8 worm cellular contexts compared by ENCODE assay signal in genomic region chrIV:8170264-8170663, ce11.
TF ChIP-seq lines count a peak whose summit lies in the region.

No protein-coding gene starts in this region.

TF ChIP-seq in whole organism, L1 larva, 84 proteins besides CTCF, POLR2A, EP300 and RAD21 (continues in another document):
- TF ChIP-seq ets-5 (GFP tag; IDR thresholded peaks at IDR 0.05; lab: Robert Waterston, UW) (no peak), pag-3 (tag; optimal IDR thresholded peaks at IDR 0.05; lab: Kevin White, UChicago; ENCODE audit: borderline replicate concordance, insufficient read depth) (no peak), elt-3 (tag; optimal IDR thresholded peaks at IDR 0.05; lab: Kevin White, UChicago) (peak in 2 of 6 experiments; percentile 11 to 48), snu-23 (GFP tag; optimal IDR thresholded peaks at IDR 0.05; lab: Kevin White, UChicago) (peak; percentile 36), ztf-11 (tag; optimal IDR thresholded peaks at IDR 0.05; lab: Kevin White, UChicago) (no peak), ceh-82 (tag; optimal IDR thresholded peaks at IDR 0.05; lab: Kevin White, UChicago) (no peak), nhr-20 (tag; optimal IDR thresholded peaks at IDR 0.05; lab: Kevin White, UChicago) (peak; percentile 19), jun-1 (tag; optimal IDR thresholded peaks at IDR 0.05; lab: Kevin White, UChicago) (no peak), nhr-85 (tag; lab: Kevin White, UChicago) (peak; percentile 64), efl-1 (optimal IDR thresholded peaks at IDR 0.05; lab: Kevin White, UChicago) (no peak), efl-1 (GFP tag; optimal IDR thresholded peaks at IDR 0.05 in 1 of 2; lab: Kevin White, UChicago) (peak in 1 of 2 experiments; percentile 50)

TF ChIP-seq in whole organism, L2 larva, 48 proteins besides CTCF, POLR2A, EP300 and RAD21 (continues in another document):
- TF ChIP-seq nhr-77 (tag; optimal IDR thresholded peaks at IDR 0.05; lab: Kevin White, UChicago) (no peak), blmp-1 (tag; optimal IDR thresholded peaks at IDR 0.05; lab: Kevin White, UChicago; ENCODE audit: insufficient read depth) (peak; percentile 20), aly-2 (tag; optimal IDR thresholded peaks at IDR 0.05; lab: Kevin White, UChicago) (no peak), unc-39 (tag; optimal IDR thresholded peaks at IDR 0.05; lab: Kevin White, UChicago) (no peak), nhr-21 (tag; optimal IDR thresholded peaks at IDR 0.05; lab: Kevin White, UChicago) (peak; percentile 19), unc-55 (GFP tag; optimal IDR thresholded peaks at IDR 0.05; lab: Kevin White, UChicago) (no peak), mbf-1 (tag; optimal IDR thresholded peaks at IDR 0.05; lab: Kevin White, UChicago) (no peak), mab-5 (tag; optimal IDR thresholded peaks at IDR 0.05; lab: Kevin White, UChicago) (no peak), ceh-82 (tag; optimal IDR thresholded peaks at IDR 0.05; lab: Kevin White, UChicago) (no peak), lin-11 (tag; optimal IDR thresholded peaks at IDR 0.05; lab: Kevin White, UChicago) (no peak), fos-1 (tag; optimal IDR thresholded peaks at IDR 0.05; lab: Kevin White, UChicago) (peak; percentile 31), skn-1 (tag; optimal IDR thresholded peaks at IDR 0.05; lab: Kevin White, UChicago) (no peak)

TF ChIP-seq in whole organism, L3 larva, 47 proteins besides CTCF, POLR2A, EP300 and RAD21 (continues in another document):
- TF ChIP-seq ZK546.5 (tag; optimal IDR thresholded peaks at IDR 0.05; lab: Kevin White, UChicago): no peak
- TF ChIP-seq nhr-23 (tag; optimal IDR thresholded peaks at IDR 0.05; lab: Kevin White, UChicago): peak; percentile 90
- TF ChIP-seq ztf-11 (tag; optimal IDR thresholded peaks at IDR 0.05; lab: Kevin White, UChicago): no peak
- no peak for TF ChIP-seq nhr-11 (tag; optimal IDR thresholded peaks at IDR 0.05; lab: Kevin White, UChicago)
- TF ChIP-seq pha-4 (tag; optimal IDR thresholded peaks at IDR 0.05; lab: Kevin White, UChicago): peak; percentile 89
- TF ChIP-seq ceh-82 (tag; optimal IDR thresholded peaks at IDR 0.05; lab: Kevin White, UChicago): no peak
- TF ChIP-seq ceh-28 (tag; optimal IDR thresholded peaks at IDR 0.05; lab: Kevin White, UChicago): peak; percentile 62
- no peak for TF ChIP-seq nhr-28 (tag; optimal IDR thresholded peaks at IDR 0.05; lab: Kevin White, UChicago)
- TF ChIP-seq nhr-67 (tag; optimal IDR thresholded peaks at IDR 0.05; lab: Kevin White, UChicago): no peak
- TF ChIP-seq lin-39 (tag; optimal IDR thresholded peaks at IDR 0.05; lab: Kevin White, UChicago): no peak
- TF ChIP-seq eor-1 (tag; optimal IDR thresholded peaks at IDR 0.05; lab: Kevin White, UChicago): no peak
- TF ChIP-seq skn-1 (tag; optimal IDR thresholded peaks at IDR 0.05; lab: Kevin White, UChicago): no peak
- TF ChIP-seq unc-62 (GFP tag; optimal IDR thresholded peaks at IDR 0.05; lab: Kevin White, UChicago): no peak

TF ChIP-seq in whole organism, L4 larva, 104 proteins besides CTCF, POLR2A, EP300 and RAD21 (continues in another document):
- TF ChIP-seq hmg-1.1 (GFP tag; IDR thresholded peaks at IDR 0.05; lab: Robert Waterston, UW) (0 out of 2 replicates have a peak, but pooled peaks have one; percentile 7), daf-12 (tag; optimal IDR thresholded peaks at IDR 0.05; lab: Kevin White, UChicago) (no peak), unc-39 (tag; optimal IDR thresholded peaks at IDR 0.05; lab: Kevin White, UChicago) (no peak), nhr-11 (tag; optimal IDR thresholded peaks at IDR 0.05; lab: Kevin White, UChicago) (no peak), nhr-111 (GFP tag; optimal IDR thresholded peaks at IDR 0.05; lab: Kevin White, UChicago) (no peak), daf-19 (GFP tag; conservative IDR thresholded peaks at IDR 0.05; lab: Robert Waterston, UW) (no peak), dve-1 (tag; optimal IDR thresholded peaks at IDR 0.05; lab: Kevin White, UChicago; ENCODE audit: insufficient read depth) (peak; percentile 32), egl-27 (tag; optimal IDR thresholded peaks at IDR 0.05; lab: Kevin White, UChicago) (no peak), ztf-7 (tag; optimal IDR thresholded peaks at IDR 0.05; lab: Kevin White, UChicago) (no peak), Y48G9A.11 (GFP tag; IDR thresholded peaks at IDR 0.05; lab: Robert Waterston, UW) (no peak), nhr-28 (tag; optimal IDR thresholded peaks at IDR 0.05; lab: Kevin White, UChicago) (peak; percentile 77), nhr-6 (tag; optimal IDR thresholded peaks at IDR 0.05; lab: Kevin White, UChicago) (peak; percentile 3)

TF ChIP-seq in whole organism, late embryonic, 69 proteins besides CTCF, POLR2A, EP300 and RAD21:
- TF ChIP-seq rnt-1 (tag; optimal IDR thresholded peaks at IDR 0.05; lab: Kevin White, UChicago) (no peak), dve-1 (tag; optimal IDR thresholded peaks at IDR 0.05; lab: Kevin White, UChicago) (peak; percentile 25), ref-2 (tag; optimal IDR thresholded peaks at IDR 0.05; lab: Kevin White, UChicago) (peak; percentile 7)

TF ChIP-seq in whole organism, midembryonic, 9 proteins besides CTCF, POLR2A, EP300 and RAD21:
- TF ChIP-seq T22C8.4 (GFP tag; IDR thresholded peaks at IDR 0.05; lab: Robert Waterston, UW) (no peak), cog-1 (tag; optimal IDR thresholded peaks at IDR 0.05; lab: Kevin White, UChicago) (peak; percentile 57)

TF ChIP-seq in whole organism, mixed stage, embryonic, 35 proteins besides CTCF, POLR2A, EP300 and RAD21 (continues in another document):
- TF ChIP-seq nhr-12 (tag; optimal IDR thresholded peaks at IDR 0.05; lab: Kevin White, UChicago) (no peak), ceh-39 (tag; optimal IDR thresholded peaks at IDR 0.05; lab: Kevin White, UChicago) (no peak), elt-1 (tag; optimal IDR thresholded peaks at IDR 0.05; lab: Kevin White, UChicago; ENCODE audit: borderline replicate concordance, insufficient read depth) (no peak), unc-120 (tag; optimal IDR thresholded peaks at IDR 0.05; lab: Kevin White, UChicago; ENCODE audit: poor library complexity, severe bottlenecking) (no peak), M03D4.4 (tag; optimal IDR thresholded peaks at IDR 0.05; lab: Kevin White, UChicago) (no peak), nhr-2 (tag; optimal IDR thresholded peaks at IDR 0.05; lab: Kevin White, UChicago) (no peak), lsy-2 (tag; optimal IDR thresholded peaks at IDR 0.05; lab: Kevin White, UChicago) (no peak), cnd-1 (tag; optimal IDR thresholded peaks at IDR 0.05; lab: Kevin White, UChicago) (no peak), unc-62 (GFP tag; optimal IDR thresholded peaks at IDR 0.05; lab: Kevin White, UChicago) (no peak), drap-1 (GFP tag; optimal IDR thresholded peaks at IDR 0.05; lab: Kevin White, UChicago) (no peak), nhr-237 (tag; optimal IDR thresholded peaks at IDR 0.05; lab: Kevin White, UChicago) (peak; percentile 29), ham-2 (GFP tag; optimal IDR thresholded peaks at IDR 0.05; lab: Kevin White, UChicago) (peak; percentile 86), ces-1 (GFP tag; optimal IDR thresholded peaks at IDR 0.05; lab: Kevin White, UChicago) (no peak), tbx-8 (GFP tag; optimal IDR thresholded peaks at IDR 0.05; lab: Kevin White, UChicago) (no peak), ceh-83 (GFP tag; optimal IDR thresholded peaks at IDR 0.05; lab: Kevin White, UChicago) (no peak), blmp-1 (tag; optimal IDR thresholded peaks at IDR 0.05; lab: Kevin White, UChicago) (no peak), mls-2 (tag; optimal IDR thresholded peaks at IDR 0.05; lab: Kevin White, UChicago) (no peak), nhr-28 (tag; optimal IDR thresholded peaks at IDR 0.05; lab: Kevin White, UChicago) (no peak), pha-4 (tag; optimal IDR thresholded peaks at IDR 0.05; lab: Kevin White, UChicago) (peak; percentile 58), lin-13 (tag; optimal IDR thresholded peaks at IDR 0.05; lab: Kevin White, UChicago) (no peak), lin-32 (GFP tag; optimal IDR thresholded peaks at IDR 0.05; lab: Kevin White, UChicago) (no peak), zip-8 (tag; optimal IDR thresholded peaks at IDR 0.05; lab: Kevin White, UChicago) (no peak), mab-5 (tag; optimal IDR thresholded peaks at IDR 0.05; lab: Kevin White, UChicago) (no peak)

TF ChIP-seq in whole organism, young adult, 124 proteins besides CTCF, POLR2A, EP300 and RAD21:
- TF ChIP-seq F57C9.4 (tag; optimal IDR thresholded peaks at IDR 0.05; lab: Kevin White, UChicago) (no peak), hmg-1.2 (GFP tag; IDR thresholded peaks at IDR 0.05; lab: Robert Waterston, UW) (peak; percentile 70; the same call in 1 of the 2 replicates), ceh-91 (GFP tag; IDR thresholded peaks at IDR 0.05; lab: Robert Waterston, UW) (no peak), rcor-1 (GFP tag; IDR thresholded peaks at IDR 0.05; lab: Robert Waterston, UW) (no peak)
